Worm (Caenorhabditis elegans) whole organism, L1 larva: ENCODE measurements around the gene Y39G8B.1.
A peak's percentile ranks its signal among the peaks of the same experiment; 100 is the strongest.

Experiments
- C04F5.9 ChIP-seq: sonication (generic microtip); optimal IDR thresholded peaks from 2 replicates; lab custom pipeline; 2016; ENCODE audit warnings: missing genetic modification characterization, missing compliant biosample characterization
- aly-2 ChIP-seq: fragments of 150-350 bp; optimal IDR thresholded peaks from 2 replicates; lab custom pipeline; 2014; ENCODE audit warnings: missing biosample characterization, missing genetic modification characterization
- ceh-8 ChIP-seq: fragments of 200-800 bp; sonication (Bioruptor generic); optimal IDR thresholded peaks from 2 replicates; lab custom pipeline; 2018; ENCODE audit warnings: mild to moderate bottlenecking, missing genetic modification characterization, moderate library complexity, missing compliant biosample characterization
- ces-1 ChIP-seq: fragments of 150-350 bp; optimal IDR thresholded peaks from 2 replicates; lab custom pipeline; 2014; ENCODE audit warnings: missing biosample characterization, missing genetic modification reagents, missing genetic modification characterization
- efl-1 ChIP-seq, 4 experiments: fragments of 150-350 bp; optimal IDR thresholded peaks in 3 of 4; peaks in 1 of 4; 1 replicate in 1 of 4; 2 replicates in 3 of 4; lab custom pipeline; 2014; ENCODE audit warnings: missing biosample characterization in 2 of 4, missing genetic modification characterization in 2 of 4, missing genetic modification reagents in 2 of 4
- efl-3 ChIP-seq: fragments of 200-800 bp; sonication (Bioruptor generic); optimal IDR thresholded peaks from 2 replicates; lab custom pipeline; 2018; ENCODE audit warnings: mild to moderate bottlenecking, missing genetic modification characterization, missing compliant biosample characterization
- egl-27 ChIP-seq, 2 experiments: fragments of 150-350 bp in 1 of 2; sonication (generic microtip); optimal IDR thresholded peaks; 3 replicates each; lab custom pipeline; 2017 to 2018; ENCODE audit warnings: missing biosample characterization in 2 of 2, missing genetic modification characterization in 2 of 2, missing genetic modification reagents in 2 of 2
- elt-2 ChIP-seq: sonication (generic microtip); optimal IDR thresholded peaks from 2 replicates; lab custom pipeline; 2016; ENCODE audit warnings: missing genetic modification characterization, mild to moderate bottlenecking, inconsistent platforms, missing compliant biosample characterization, missing genetic modification reagents
- fkh-4 ChIP-seq: sonication (generic microtip); optimal IDR thresholded peaks from 2 replicates; lab custom pipeline; 2016; ENCODE audit warnings: missing compliant biosample characterization, missing genetic modification characterization, borderline replicate concordance
- fkh-8 ChIP-seq: sonication (generic microtip); optimal IDR thresholded peaks from 2 replicates; lab custom pipeline; 2016; ENCODE audit warnings: mild to moderate bottlenecking, missing genetic modification characterization, missing compliant biosample characterization
- hlh-17 ChIP-seq: fragments of 200-800 bp; sonication (Bioruptor generic); optimal IDR thresholded peaks from 2 replicates; lab custom pipeline; 2018; ENCODE audit warnings: missing genetic modification characterization, mild to moderate bottlenecking, missing compliant biosample characterization, moderate library complexity, borderline replicate concordance
- lin-13 ChIP-seq: fragments of 150-350 bp; optimal IDR thresholded peaks from 2 replicates; lab custom pipeline; 2014; ENCODE audit warnings: missing biosample characterization, missing genetic modification reagents, missing genetic modification characterization
- lir-3 ChIP-seq: sonication (generic microtip); optimal IDR thresholded peaks from 2 replicates; lab custom pipeline; 2016; ENCODE audit warnings: mild to moderate bottlenecking, missing genetic modification characterization, moderate library complexity, missing compliant biosample characterization; ENCODE audit not compliant: poor library complexity
- lsy-2 ChIP-seq, 2 experiments: fragments of 150-350 bp; optimal IDR thresholded peaks; 2 replicates each; lab custom pipeline; 2014; ENCODE audit warnings: missing biosample characterization in 2 of 2, missing genetic modification characterization in 2 of 2
- mdl-1 ChIP-seq, 2 experiments: fragments of 150-350 bp; optimal IDR thresholded peaks; 2 replicates each; lab custom pipeline; 2014 to 2017; ENCODE audit warnings: missing biosample characterization in 2 of 2, missing genetic modification characterization in 2 of 2, inconsistent platforms in 1 of 2
- mep-1 ChIP-seq: fragments of 150-350 bp; optimal IDR thresholded peaks from 2 replicates; lab custom pipeline; 2014; ENCODE audit warnings: missing biosample characterization, missing genetic modification characterization
- nhr-20 ChIP-seq: sonication (generic microtip); optimal IDR thresholded peaks from 2 replicates; lab custom pipeline; 2016; ENCODE audit warnings: mild to moderate bottlenecking, missing genetic modification characterization, missing compliant biosample characterization
- pag-3 ChIP-seq: sonication (generic microtip); optimal IDR thresholded peaks from 2 replicates; lab custom pipeline; 2017; ENCODE audit warnings: missing genetic modification characterization, mild to moderate bottlenecking, missing compliant biosample characterization, antibody characterized with exemption, borderline replicate concordance; ENCODE audit not compliant: insufficient read depth
- pqm-1 ChIP-seq: sonication (generic microtip); optimal IDR thresholded peaks from 3 replicates; lab custom pipeline; 2017; ENCODE audit warnings: missing biosample characterization, missing genetic modification characterization
- rnt-1 ChIP-seq: sonication (generic microtip); optimal IDR thresholded peaks from 2 replicates; lab custom pipeline; 2016; ENCODE audit warnings: mild to moderate bottlenecking, missing genetic modification characterization, moderate library complexity, missing compliant biosample characterization
- snu-23 ChIP-seq: sonication (generic microtip); optimal IDR thresholded peaks from 2 replicates; lab custom pipeline; 2016; ENCODE audit warnings: missing genetic modification characterization, missing compliant biosample characterization
- sptf-1 ChIP-seq: fragments of 150-350 bp; optimal IDR thresholded peaks from 2 replicates; lab custom pipeline; 2014; ENCODE audit warnings: missing biosample characterization, missing genetic modification characterization
- tbx-2 ChIP-seq: sonication (generic microtip); optimal IDR thresholded peaks from 2 replicates; lab custom pipeline; 2016; ENCODE audit warnings: missing genetic modification characterization, missing compliant biosample characterization
- unc-30 ChIP-seq: sonication (generic microtip); optimal IDR thresholded peaks from 2 replicates; lab custom pipeline; 2017; ENCODE audit warnings: missing biosample characterization, missing genetic modification characterization
- unc-62 ChIP-seq: fragments of 150-350 bp; optimal IDR thresholded peaks from 2 replicates; lab custom pipeline; 2014; ENCODE audit warnings: missing biosample characterization, missing genetic modification reagents, missing genetic modification characterization
- xbp-1 ChIP-seq: sonication (generic microtip); optimal IDR thresholded peaks from 2 replicates; lab custom pipeline; 2016; ENCODE audit warnings: missing genetic modification characterization, missing compliant biosample characterization
- zag-1 ChIP-seq: fragments of 150-350 bp; optimal IDR thresholded peaks from 2 replicates; lab custom pipeline; 2014; ENCODE audit warnings: missing biosample characterization, missing genetic modification characterization
- ztf-4 ChIP-seq: fragments of 150-350 bp; optimal IDR thresholded peaks from 2 replicates; lab custom pipeline; 2014; ENCODE audit warnings: missing biosample characterization, missing genetic modification characterization

Y39G8B.1 gene

ce11 chrII:13997477-13997876 is 23.9 kb upstream of the Y39G8B.1 start, which contains the start of gene F01D5.1:
TSS of gene F01D5.1 (minus strand) at chrII:13997581.
- peak; percentile 84 for TF ChIP-seq elt-2 (tag; lab: Kevin White, UChicago)
- no peak for TF ChIP-seq nhr-20

ce11 chrII:13994934-13995333 is 21.3 kb upstream of the Y39G8B.1 start, which contains the start of gene Y39G8B.7:
TSS of gene Y39G8B.7 (minus strand) at chrII:13995034.
- no peak for TF ChIP-seq efl-3 (GFP tag; lab: Kevin White, UChicago)
- no peak for TF ChIP-seq pag-3 (tag; lab: Kevin White, UChicago)
- no peak for TF ChIP-seq xbp-1 (tag; lab: Kevin White, UChicago)
- no peak for TF ChIP-seq mep-1 (tag; lab: Kevin White, UChicago)
- TF ChIP-seq hlh-17 (GFP tag; lab: Kevin White, UChicago), result no peak
- no peak for TF ChIP-seq efl-1 (optimal IDR thresholded peaks at IDR 0.05; lab: Kevin White, UChicago)
- no peak for TF ChIP-seq efl-1 (GFP tag; optimal IDR thresholded peaks at IDR 0.05 in 1 of 2; lab: Kevin White, UChicago)
- TF ChIP-seq zag-1 (tag; lab: Kevin White, UChicago), result no peak
- TF ChIP-seq snu-23 (GFP tag; lab: Kevin White, UChicago), result no peak
- TF ChIP-seq mdl-1 (tag; optimal IDR thresholded peaks at IDR 0.05; lab: Kevin White, UChicago), result no peak
- no peak for TF ChIP-seq egl-27 (tag; optimal IDR thresholded peaks at IDR 0.05; lab: Kevin White, UChicago)

- TF ChIP-seq ztf-4 (no peak), efl-1 (optimal IDR thresholded peaks at IDR 0.05; lab: Kevin White, UChicago) (no peak), efl-1 (GFP tag; optimal IDR thresholded peaks at IDR 0.05 in 1 of 2; lab: Kevin White, UChicago) (peak in 1 of 2 experiments; percentile 6), lir-3 (tag; lab: Kevin White, UChicago) (no peak)
- TF ChIP-seq, all 84 proteins: peak for 1
Measured at ce11 chrII:13991741-13992140, 18.1 kb upstream of the Y39G8B.1 start, which contains the start of gene Y39G8B.5. TSS of gene Y39G8B.5 (minus strand) at chrII:13991841.

DNA sequence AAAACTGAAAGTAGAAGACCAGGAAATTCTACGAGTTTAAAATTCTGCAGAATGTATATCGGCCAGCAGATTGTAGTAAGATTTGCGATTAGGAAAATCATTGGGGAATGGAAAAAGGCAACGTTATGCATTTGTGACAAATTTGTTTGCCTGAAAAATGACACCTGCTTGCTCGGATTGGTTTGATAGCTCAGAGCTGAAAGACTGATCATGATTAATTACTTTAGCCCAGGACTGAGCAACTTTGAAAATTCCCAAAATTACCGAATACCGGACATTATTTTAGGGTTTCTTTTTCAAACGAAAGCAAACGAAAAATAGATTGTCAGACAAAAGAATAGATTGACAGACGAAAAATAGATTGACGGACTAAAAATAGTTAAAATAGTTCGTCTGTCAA is 10.9 kb upstream of the Y39G8B.1 start, which contains the start of gene sre-47:
Gene sre-47 (minus strand): TSS at position 101 of the 400 bp plus-strand sequence.
- TF ChIP-seq fkh-8 (tag; lab: Kevin White, UChicago) (no peak), ceh-8 (GFP tag; lab: Kevin White, UChicago) (no peak), sptf-1 (tag; lab: Kevin White, UChicago) (no peak), rnt-1 (tag; lab: Kevin White, UChicago) (no peak), efl-1 (optimal IDR thresholded peaks at IDR 0.05; lab: Kevin White, UChicago) (no peak), efl-1 (GFP tag; optimal IDR thresholded peaks at IDR 0.05 in 1 of 2; lab: Kevin White, UChicago) (peak in 1 of 2 experiments; percentile 76), lin-13 (GFP tag; lab: Kevin White, UChicago) (no peak), C04F5.9 (tag; lab: Kevin White, UChicago) (no peak)

DNA sequence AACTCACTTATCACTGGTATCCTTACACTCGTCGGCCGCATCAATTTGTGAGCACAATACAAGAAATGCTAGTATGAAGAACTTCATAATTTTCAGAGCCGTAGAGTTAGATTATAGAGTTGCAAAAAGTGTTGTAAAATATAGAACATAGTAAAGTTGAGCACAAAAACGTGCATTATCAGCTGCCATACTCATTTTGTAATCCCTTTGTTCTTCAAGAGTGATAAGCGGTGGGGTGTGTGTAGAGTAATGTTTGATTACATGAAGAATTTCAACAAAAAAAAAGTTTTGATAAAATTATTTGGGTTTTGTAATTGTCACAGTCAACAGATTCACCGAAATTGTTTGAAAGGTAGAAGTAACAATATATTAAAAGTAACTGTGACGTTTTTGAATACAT is 9.3 kb upstream of the Y39G8B.1 start, which contains the start of the genes Y39G8B.13 and Y39G8B.10:
Gene Y39G8B.13 (minus strand): TSS at position 125 of the 400 bp plus-strand sequence.
Gene Y39G8B.10 (minus strand): TSS at position 193 of the 400 bp plus-strand sequence.
- TF ChIP-seq tbx-2, result no peak
- peak; percentile 60 for TF ChIP-seq elt-2 (tag; lab: Kevin White, UChicago)
- TF ChIP-seq pag-3 (tag; lab: Kevin White, UChicago), result no peak

DNA sequence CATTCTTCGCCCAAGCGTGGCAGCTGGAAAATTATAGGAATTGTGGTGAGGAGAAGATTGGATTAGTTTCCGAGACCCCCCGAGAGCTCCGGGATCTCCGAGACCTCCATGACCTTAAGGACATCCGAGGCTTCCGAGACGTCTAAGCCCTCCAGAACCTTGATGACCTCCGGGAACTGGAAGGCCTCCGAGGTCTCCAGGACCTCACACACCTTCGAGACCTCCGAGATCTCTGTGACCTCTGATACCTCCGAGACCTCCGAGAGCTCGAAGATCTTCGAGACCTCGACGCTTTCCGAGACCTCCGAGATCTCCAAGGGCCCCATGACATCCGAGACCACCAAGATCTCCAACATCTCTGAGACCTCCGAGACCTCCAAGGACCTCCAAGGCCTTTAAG is 8.6 kb upstream of the Y39G8B.1 start:
- TF ChIP-seq unc-30 (no peak), lsy-2 (tag; optimal IDR thresholded peaks at IDR 0.05; lab: Kevin White, UChicago) (no peak), unc-62 (GFP tag; lab: Kevin White, UChicago) (no peak), fkh-4 (tag; lab: Kevin White, UChicago) (no peak), aly-2 (tag; lab: Kevin White, UChicago) (no peak), pqm-1 (no peak)
- TF ChIP-seq, all 84 proteins: peak for 0

DNA sequence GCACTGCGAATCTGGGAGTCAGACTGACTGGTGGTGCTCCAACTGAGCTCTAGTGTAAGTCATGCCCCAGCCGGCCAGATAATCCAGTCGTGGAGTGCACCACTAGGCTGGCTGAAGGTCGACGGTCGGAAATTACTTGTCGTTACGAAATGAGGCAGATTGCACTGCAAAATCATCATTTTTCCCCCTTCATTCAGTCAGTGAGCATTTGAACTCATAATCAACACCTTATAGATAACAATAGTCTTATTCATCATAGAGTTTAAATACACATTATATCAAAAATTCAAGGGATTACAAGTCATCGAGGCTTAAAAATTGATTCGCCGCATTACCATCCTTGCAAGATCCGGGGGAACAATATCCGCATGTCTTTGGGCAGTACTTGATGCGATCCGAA is 8.2 kb upstream of the Y39G8B.1 start:
- no peak for TF ChIP-seq efl-1 (optimal IDR thresholded peaks at IDR 0.05; lab: Kevin White, UChicago)
- peak in 1 of 2 experiments; percentile 48 for TF ChIP-seq efl-1 (GFP tag; optimal IDR thresholded peaks at IDR 0.05 in 1 of 2; lab: Kevin White, UChicago)
- TF ChIP-seq ces-1, result no peak
